Fruit fly (Drosophila melanogaster): ENCODE data around the gene ana1.

ana1 gene

DNA sequence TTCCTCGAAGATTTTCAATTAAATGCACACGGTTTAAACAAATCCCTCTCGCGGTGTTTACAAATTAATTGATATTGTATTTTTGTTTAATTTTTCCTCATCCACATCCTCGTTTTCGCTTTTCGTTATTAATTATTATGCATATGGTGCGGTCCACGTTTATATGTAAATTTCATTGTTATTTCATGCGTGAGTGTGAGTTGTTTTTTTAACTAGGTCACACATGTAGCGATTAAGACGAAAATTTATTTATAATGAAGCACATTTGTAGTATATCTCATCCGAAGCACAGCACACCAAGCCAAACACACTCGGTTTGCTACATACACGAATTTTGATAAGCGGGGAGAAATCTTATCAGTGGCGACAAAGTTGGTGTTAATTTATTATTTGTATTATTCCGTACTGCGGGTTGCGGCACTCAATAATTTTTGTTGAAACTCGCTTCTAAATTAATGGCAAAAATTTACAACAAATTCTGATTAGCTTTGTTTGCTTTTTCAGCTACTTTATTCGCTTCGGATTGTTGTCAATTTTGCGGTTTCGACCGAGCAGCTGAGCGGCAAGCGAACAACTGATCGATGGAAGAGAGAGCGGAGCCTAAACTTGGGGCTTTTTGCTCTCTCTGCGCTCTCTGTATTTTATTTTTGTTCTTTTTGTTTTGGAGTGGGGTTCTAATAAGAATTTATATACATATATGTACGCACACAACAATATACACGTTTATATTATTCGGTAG, 41.2 kb downstream of the ana1 start:
- peak; percentile 65 for TF ChIP-seq Vsx2 (GFP tag; optimal IDR thresholded peaks at IDR 0.05; ENCODE audit: partially characterized antibody)
- TF ChIP-seq Dif (GFP tag; optimal IDR thresholded peaks at IDR 0.05; ENCODE audit: partially characterized antibody) = peak; percentile 89
- TF ChIP-seq fru (GFP tag; optimal IDR thresholded peaks at IDR 0.05) = peak; percentile 1
- peak; percentile 32 for TF ChIP-seq br (GFP tag; optimal IDR thresholded peaks at IDR 0.05)
- peak; percentile 73 to 87 for TF ChIP-seq dl (GFP tag; optimal IDR thresholded peaks at IDR 0.05; ENCODE audit: insufficient read depth in 1 of 2, partially characterized antibody in 2 of 2)
- no peak for TF ChIP-seq Jra (GFP tag; optimal IDR thresholded peaks at IDR 0.05)
- no peak for TF ChIP-seq Myc (optimal IDR thresholded peaks at IDR 0.05)
- TF ChIP-seq Hnf4 (GFP tag; optimal IDR thresholded peaks at IDR 0.05) = peak; percentile 18
- TF ChIP-seq brk (GFP tag; optimal IDR thresholded peaks at IDR 0.05) = peak; percentile 60
- TF ChIP-seq foxo (GFP tag; optimal IDR thresholded peaks at IDR 0.05) = no peak
- peak; percentile 75 for TF ChIP-seq CrebA (GFP tag; optimal IDR thresholded peaks at IDR 0.05; ENCODE audit: borderline replicate concordance)
- peak; percentile 59 for TF ChIP-seq Hr83 (GFP tag; optimal IDR thresholded peaks at IDR 0.05; ENCODE audit: poor library complexity, severe bottlenecking)
- TF ChIP-seq psq (GFP tag; optimal IDR thresholded peaks at IDR 0.05) = no peak
- TF ChIP-seq Rel (GFP tag; optimal IDR thresholded peaks at IDR 0.05) = peak; percentile 16
- TF ChIP-seq Rel (tag; optimal IDR thresholded peaks at IDR 0.05) = peak; percentile 42
- TF ChIP-seq sage (GFP tag; optimal IDR thresholded peaks at IDR 0.05) = peak; percentile 4
- TF ChIP-seq OdsH (GFP tag; optimal IDR thresholded peaks at IDR 0.05) = no peak
- TF ChIP-seq jim (GFP tag; optimal IDR thresholded peaks at IDR 0.05) = peak; percentile 54
- TF ChIP-seq h (GFP tag; optimal IDR thresholded peaks at IDR 0.05) = peak; percentile 48
- peak; percentile 10 for TF ChIP-seq Sp1 (GFP tag; optimal IDR thresholded peaks at IDR 0.05)

DNA sequence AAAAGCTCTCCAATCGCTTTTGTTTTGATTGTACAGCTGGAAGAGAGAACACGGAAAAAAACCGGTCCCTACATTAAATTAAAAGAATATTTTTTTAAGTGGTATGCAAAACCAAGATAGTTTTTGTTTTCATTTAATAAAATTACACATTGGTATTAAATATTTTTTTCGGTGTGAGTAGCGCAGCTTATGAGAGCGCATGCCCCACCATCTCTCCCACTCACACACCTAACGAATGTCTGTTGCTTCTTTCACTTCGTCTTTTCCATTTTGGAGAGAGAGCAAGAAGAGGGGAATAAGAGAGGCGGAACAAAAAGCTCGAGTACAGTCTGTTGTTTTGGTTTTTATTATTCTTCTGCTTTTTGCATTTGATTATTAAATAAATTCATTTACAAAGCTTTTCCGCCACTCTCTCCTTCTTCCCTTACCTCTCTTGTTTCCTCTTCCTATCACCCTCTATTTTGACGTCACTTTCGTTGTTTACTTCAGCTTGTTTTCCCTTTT, 42.2 kb downstream of the ana1 start:
- TF ChIP-seq sage (GFP tag; optimal IDR thresholded peaks at IDR 0.05) (peak; percentile 98), Dif (GFP tag; optimal IDR thresholded peaks at IDR 0.05; ENCODE audit: partially characterized antibody) (peak; percentile 71), Hr83 (GFP tag; optimal IDR thresholded peaks at IDR 0.05; ENCODE audit: poor library complexity, severe bottlenecking) (peak; percentile 77), h (GFP tag; optimal IDR thresholded peaks at IDR 0.05) (peak; percentile 100), foxo (GFP tag; optimal IDR thresholded peaks at IDR 0.05) (peak; percentile 66 to 99), usp (GFP tag; optimal IDR thresholded peaks at IDR 0.05) (no peak), dmrt93B (GFP tag; optimal IDR thresholded peaks at IDR 0.05) (peak; percentile 96), br (GFP tag; optimal IDR thresholded peaks at IDR 0.05) (peak; percentile 99), sv (GFP tag; optimal IDR thresholded peaks at IDR 0.05) (peak; percentile 97), Dfd (GFP tag; optimal IDR thresholded peaks at IDR 0.05) (peak; percentile 27), brk (GFP tag; optimal IDR thresholded peaks at IDR 0.05) (peak; percentile 98), lola (GFP tag; optimal IDR thresholded peaks at IDR 0.05) (no peak), Abd-B (GFP tag; optimal IDR thresholded peaks at IDR 0.05) (no peak), GATAd (GFP tag; optimal IDR thresholded peaks at IDR 0.05) (peak; percentile 86), rgr (GFP tag; optimal IDR thresholded peaks at IDR 0.05) (peak; percentile 99), psq (GFP tag; optimal IDR thresholded peaks at IDR 0.05) (peak; percentile 99), CrebA (GFP tag; optimal IDR thresholded peaks at IDR 0.05; ENCODE audit: borderline replicate concordance) (peak; percentile 96), HLH106 (tag; optimal IDR thresholded peaks at IDR 0.05) (peak; percentile 99), Rel (GFP tag; optimal IDR thresholded peaks at IDR 0.05) (peak; percentile 98), Rel (tag; optimal IDR thresholded peaks at IDR 0.05) (peak; percentile 89), N (GFP tag; optimal IDR thresholded peaks at IDR 0.05) (no peak), tai (GFP tag; optimal IDR thresholded peaks at IDR 0.05) (peak; percentile 95), Hr78 (GFP tag; optimal IDR thresholded peaks at IDR 0.05) (no peak), fru (GFP tag; optimal IDR thresholded peaks at IDR 0.05) (peak; percentile 99), Sp1 (GFP tag; optimal IDR thresholded peaks at IDR 0.05) (peak; percentile 99), CG32264 (GFP tag; optimal IDR thresholded peaks at IDR 0.05) (peak; percentile 94), ey (GFP tag; optimal IDR thresholded peaks at IDR 0.05) (peak; percentile 99), dsf (GFP tag; optimal IDR thresholded peaks at IDR 0.05; ENCODE audit: borderline replicate concordance) (peak; percentile 93), OdsH (GFP tag; optimal IDR thresholded peaks at IDR 0.05) (peak; percentile 99), woc (GFP tag; optimal IDR thresholded peaks at IDR 0.05) (peak; percentile 98), Vsx2 (GFP tag; optimal IDR thresholded peaks at IDR 0.05; ENCODE audit: partially characterized antibody) (peak; percentile 33), CG9705 (GFP tag; optimal IDR thresholded peaks at IDR 0.05) (peak; percentile 93), Mio (GFP tag; optimal IDR thresholded peaks at IDR 0.05) (peak; percentile 88), pan (optimal IDR thresholded peaks at IDR 0.05) (no peak), Myc (optimal IDR thresholded peaks at IDR 0.05) (no peak), Hnf4 (GFP tag; optimal IDR thresholded peaks at IDR 0.05) (peak; percentile 99), Jra (GFP tag; optimal IDR thresholded peaks at IDR 0.05) (peak; percentile 97), dl (GFP tag; optimal IDR thresholded peaks at IDR 0.05; ENCODE audit: insufficient read depth in 1 of 2, partially characterized antibody in 2 of 2) (peak; percentile 52 to 70), jim (GFP tag; optimal IDR thresholded peaks at IDR 0.05) (no peak)
